Fruit fly (Drosophila melanogaster) whole organism: Measurements from ENCODE around the gene if.

Experiments used
- CG8478 ChIP-seq: fragments of >200 bp; optimal IDR thresholded peaks from 2 replicates; lab custom pipeline; 2018; ENCODE audit warnings: inconsistent platforms
- Dll ChIP-seq: fragments of >200 bp; optimal IDR thresholded peaks from 2 replicates; lab custom pipeline; 2017
- EcR ChIP-seq, 2 experiments: fragments of >200 bp; optimal IDR thresholded peaks; 2 replicates each; lab custom pipeline; 2017; ENCODE audit warnings: missing biosample characterization in 2 of 2, missing genetic modification characterization in 2 of 2, missing genetic modification reagents in 2 of 2
- pan ChIP-seq: fragments of >200 bp; optimal IDR thresholded peaks from 2 replicates; lab custom pipeline; 2017
- psq ChIP-seq: fragments of >200 bp; optimal IDR thresholded peaks from 2 replicates; lab custom pipeline; 2017
- usp ChIP-seq: fragments of >200 bp; optimal IDR thresholded peaks from 2 replicates; lab custom pipeline; 2017; ENCODE audit warnings: missing biosample characterization, missing genetic modification characterization, mixed read lengths

The if gene

dm6 chrX:16772882-16773827 lies 10.1 kb downstream of the if start:
- TF ChIP-seq usp (GFP tag; lab: Kevin White, UChicago) = no peak
- no peak for TF ChIP-seq EcR (GFP tag; optimal IDR thresholded peaks at IDR 0.05; lab: Kevin White, UChicago)
- TF ChIP-seq Dll (lab: Kevin White, UChicago) = no peak
- TF ChIP-seq pan (lab: Kevin White, UChicago) = no peak
- TF ChIP-seq psq = no peak
- TF ChIP-seq CG8478 (lab: Kevin White, UChicago) = no peak

dm6 chrX:16768770-16769169 lies 14.5 kb downstream of the if start:
- no peak for TF ChIP-seq pan (lab: Kevin White, UChicago)
- no peak for TF ChIP-seq psq
- no peak for TF ChIP-seq CG8478 (lab: Kevin White, UChicago)
- no peak for TF ChIP-seq Dll (lab: Kevin White, UChicago)
- no peak for TF ChIP-seq usp (GFP tag; lab: Kevin White, UChicago)
- TF ChIP-seq EcR (GFP tag; optimal IDR thresholded peaks at IDR 0.05; lab: Kevin White, UChicago) = no peak

dm6 chrX:16766868-16767431 lies 16.3 kb downstream of the if start:
- TF ChIP-seq EcR (GFP tag; optimal IDR thresholded peaks at IDR 0.05; lab: Kevin White, UChicago) (no peak), psq (no peak), pan (lab: Kevin White, UChicago) (no peak)

- no peak for TF ChIP-seq Dll (lab: Kevin White, UChicago)
- TF ChIP-seq psq = no peak
- no peak for TF ChIP-seq EcR (GFP tag; optimal IDR thresholded peaks at IDR 0.05; lab: Kevin White, UChicago)
- no peak for TF ChIP-seq usp (GFP tag; lab: Kevin White, UChicago)
- TF ChIP-seq CG8478 (lab: Kevin White, UChicago) = no peak
- TF ChIP-seq pan (lab: Kevin White, UChicago) = no peak
Observed at dm6 chrX:16765809-16766208, 17.4 kb downstream of the if start.

dm6 chrX:16764955-16765354 lies 18.3 kb downstream of the if start:
- TF ChIP-seq usp (GFP tag; lab: Kevin White, UChicago) (no peak), Dll (lab: Kevin White, UChicago) (no peak), CG8478 (lab: Kevin White, UChicago) (no peak), psq (no peak), pan (lab: Kevin White, UChicago) (no peak), EcR (GFP tag; optimal IDR thresholded peaks at IDR 0.05; lab: Kevin White, UChicago) (no peak)

dm6 chrX:16761531-16761930 lies 21.7 kb downstream of the if start:
- TF ChIP-seq CG8478 (lab: Kevin White, UChicago) (no peak), pan (lab: Kevin White, UChicago) (no peak), psq (no peak), usp (GFP tag; lab: Kevin White, UChicago) (no peak)

- TF ChIP-seq EcR (GFP tag; optimal IDR thresholded peaks at IDR 0.05; lab: Kevin White, UChicago) (no peak), psq (no peak), CG8478 (lab: Kevin White, UChicago) (no peak), pan (lab: Kevin White, UChicago) (no peak), Dll (lab: Kevin White, UChicago) (no peak), usp (GFP tag; lab: Kevin White, UChicago) (no peak)
Observed at dm6 chrX:16760542-16760941, 22.7 kb downstream of the if start.

dm6 chrX:16757645-16758044 lies 25.6 kb downstream of the if start:
- TF ChIP-seq CG8478 (lab: Kevin White, UChicago) (no peak), psq (no peak), EcR (GFP tag; optimal IDR thresholded peaks at IDR 0.05; lab: Kevin White, UChicago) (no peak), Dll (lab: Kevin White, UChicago) (no peak), pan (lab: Kevin White, UChicago) (no peak), usp (GFP tag; lab: Kevin White, UChicago) (no peak)

- no peak for TF ChIP-seq psq
- TF ChIP-seq Dll (lab: Kevin White, UChicago) = no peak
- no peak for TF ChIP-seq usp (GFP tag; lab: Kevin White, UChicago)
- TF ChIP-seq CG8478 (lab: Kevin White, UChicago) = no peak
- no peak for TF ChIP-seq EcR (GFP tag; optimal IDR thresholded peaks at IDR 0.05; lab: Kevin White, UChicago)
- TF ChIP-seq pan (lab: Kevin White, UChicago) = no peak
Observed at dm6 chrX:16753066-16753465, 30.2 kb downstream of the if start.

dm6 chrX:16751579-16752156 lies 31.6 kb downstream of the if start, which contains the start of gene goe:
goe (minus strand) TSS chrX:16751910.
- no peak for TF ChIP-seq CG8478 (lab: Kevin White, UChicago)
- TF ChIP-seq usp (GFP tag; lab: Kevin White, UChicago) = no peak
- no peak for TF ChIP-seq pan (lab: Kevin White, UChicago)
- no peak for TF ChIP-seq psq
- TF ChIP-seq Dll (lab: Kevin White, UChicago) = no peak
- no peak for TF ChIP-seq EcR (GFP tag; optimal IDR thresholded peaks at IDR 0.05; lab: Kevin White, UChicago)
